Worm (Caenorhabditis elegans) whole organism, late embryonic: ENCODE measurements around the gene cyb-2.1.
A peak's percentile ranks its signal among the peaks of the same experiment; 100 is the strongest.

Source experiments
- C08G9.2 ChIP-seq: sonication (generic microtip); optimal IDR thresholded peaks from 2 replicates; lab custom pipeline; 2016; ENCODE audit warnings: mild to moderate bottlenecking, missing genetic modification characterization, moderate library complexity, missing compliant biosample characterization
- C38D4.7 ChIP-seq: fragments of 200-800 bp; sonication (Bioruptor generic); optimal IDR thresholded peaks from 2 replicates; lab custom pipeline; 2018; ENCODE audit warnings: mild to moderate bottlenecking, missing genetic modification characterization, moderate library complexity, missing compliant biosample characterization
- K09A11.1 ChIP-seq: sonication (generic microtip); optimal IDR thresholded peaks from 2 replicates; lab custom pipeline; 2017; ENCODE audit warnings: antibody characterized with exemption, mild to moderate bottlenecking, missing genetic modification characterization, missing compliant biosample characterization; ENCODE audit not compliant: insufficient read depth
- T23F11.4 ChIP-seq: fragments of 200-800 bp; sonication (Bioruptor generic); optimal IDR thresholded peaks from 2 replicates; lab custom pipeline; 2018; ENCODE audit warnings: mild to moderate bottlenecking, missing genetic modification characterization, missing compliant biosample characterization
- Y22D7AL.16 ChIP-seq: sonication (generic microtip); optimal IDR thresholded peaks from 2 replicates; lab custom pipeline; 2016; ENCODE audit warnings: missing genetic modification characterization, missing compliant biosample characterization
- ahr-1 ChIP-seq: sonication (generic microtip); optimal IDR thresholded peaks from 2 replicates; lab custom pipeline; 2016; ENCODE audit warnings: missing genetic modification characterization, missing compliant biosample characterization
- ceh-14 ChIP-seq: sonication (generic microtip); optimal IDR thresholded peaks from 2 replicates; lab custom pipeline; 2016; ENCODE audit warnings: missing genotype, missing genetic modification characterization, missing compliant biosample characterization
- ceh-18 ChIP-seq: sonication (generic microtip); optimal IDR thresholded peaks from 2 replicates; lab custom pipeline; 2016; ENCODE audit warnings: missing genetic modification characterization, missing compliant biosample characterization
- ceh-22 ChIP-seq: sonication (generic microtip); optimal IDR thresholded peaks from 2 replicates; lab custom pipeline; 2017; ENCODE audit warnings: missing biosample characterization, missing genetic modification characterization
- ceh-30 ChIP-seq: fragments of 150-350 bp; optimal IDR thresholded peaks from 2 replicates; lab custom pipeline; 2014; ENCODE audit warnings: missing biosample characterization, missing genetic modification characterization
- ceh-31 ChIP-seq: sonication (generic microtip); optimal IDR thresholded peaks from 2 replicates; lab custom pipeline; 2016; ENCODE audit warnings: missing genetic modification characterization, missing compliant biosample characterization
- ceh-34 ChIP-seq: sonication (generic microtip); optimal IDR thresholded peaks from 2 replicates; lab custom pipeline; 2016; ENCODE audit warnings: mild to moderate bottlenecking, missing genetic modification characterization, missing compliant biosample characterization
- ceh-45 ChIP-seq: fragments of 200-800 bp; sonication (Bioruptor generic); IDR thresholded peaks from 2 replicates; pipeline ENCODE4 v1.3.6; 2022; ENCODE audit warnings: missing genetic modification reagents, missing genetic modification characterization, missing compliant biosample characterization
- ceh-48 ChIP-seq: sonication (generic microtip); optimal IDR thresholded peaks from 2 replicates; lab custom pipeline; 2016; ENCODE audit warnings: missing genetic modification characterization, inconsistent platforms, missing compliant biosample characterization
- ceh-6 ChIP-seq: fragments of 200-800 bp; sonication (Bioruptor generic); optimal IDR thresholded peaks from 2 replicates; lab custom pipeline; 2018; ENCODE audit warnings: mild to moderate bottlenecking, missing genetic modification characterization, missing compliant biosample characterization
- ceh-9 ChIP-seq: sonication (generic microtip); optimal IDR thresholded peaks from 2 replicates; lab custom pipeline; 2016; ENCODE audit warnings: mild to moderate bottlenecking, missing genetic modification characterization, inconsistent platforms, missing compliant biosample characterization
- elt-2 ChIP-seq: sonication (generic microtip); optimal IDR thresholded peaks from 2 replicates; lab custom pipeline; 2016; ENCODE audit warnings: missing genetic modification reagents, missing genetic modification characterization, missing compliant biosample characterization
- elt-4 ChIP-seq: sonication (generic microtip); optimal IDR thresholded peaks from 2 replicates; lab custom pipeline; 2016; ENCODE audit warnings: missing genetic modification characterization, missing compliant biosample characterization
- ets-4 ChIP-seq: sonication (generic microtip); optimal IDR thresholded peaks from 2 replicates; lab custom pipeline; 2016; ENCODE audit warnings: missing genetic modification characterization, missing compliant biosample characterization
- eyg-1 ChIP-seq: sonication (generic microtip); optimal IDR thresholded peaks from 2 replicates; lab custom pipeline; 2016; ENCODE audit warnings: missing genotype, missing genetic modification characterization, missing compliant biosample characterization
- fax-1 ChIP-seq: sonication (generic microtip); optimal IDR thresholded peaks from 2 replicates; lab custom pipeline; 2016; ENCODE audit warnings: missing genotype, missing genetic modification characterization, missing compliant biosample characterization
- fkh-10 ChIP-seq: fragments of 150-350 bp; optimal IDR thresholded peaks from 2 replicates; lab custom pipeline; 2014; ENCODE audit warnings: missing biosample characterization, missing genetic modification reagents, missing genetic modification characterization
- fkh-6 ChIP-seq: sonication (generic microtip); optimal IDR thresholded peaks from 2 replicates; lab custom pipeline; 2016; ENCODE audit warnings: missing genetic modification characterization, missing compliant biosample characterization
- hlh-13 ChIP-seq: fragments of 200-800 bp; sonication (Bioruptor generic); optimal IDR thresholded peaks from 2 replicates; lab custom pipeline; 2018; ENCODE audit warnings: mild to moderate bottlenecking, missing genetic modification characterization, missing compliant biosample characterization
- hlh-30 ChIP-seq: sonication (generic microtip); optimal IDR thresholded peaks from 2 replicates; lab custom pipeline; 2017; ENCODE audit warnings: antibody characterized with exemption, missing genetic modification characterization, missing compliant biosample characterization; ENCODE audit not compliant: insufficient read depth
- hlh-8 ChIP-seq: sonication (generic microtip); optimal IDR thresholded peaks from 2 replicates; lab custom pipeline; 2016; ENCODE audit warnings: missing genotype, missing genetic modification characterization, missing compliant biosample characterization
- madf-2 ChIP-seq: sonication (generic microtip); optimal IDR thresholded peaks from 2 replicates; lab custom pipeline; 2017; ENCODE audit warnings: missing genetic modification characterization, missing compliant biosample characterization
- mec-3 ChIP-seq: sonication (generic microtip); optimal IDR thresholded peaks from 2 replicates; lab custom pipeline; 2016; ENCODE audit warnings: borderline replicate concordance, missing genetic modification characterization, missing compliant biosample characterization
- nfya-1 ChIP-seq: sonication (generic microtip); optimal IDR thresholded peaks from 2 replicates; lab custom pipeline; 2017; ENCODE audit warnings: missing genetic modification characterization, mild to moderate bottlenecking, missing compliant biosample characterization, antibody characterized with exemption, moderate library complexity
- nhr-232 ChIP-seq: sonication (generic microtip); optimal IDR thresholded peaks from 2 replicates; lab custom pipeline; 2016; ENCODE audit warnings: missing genetic modification characterization, missing compliant biosample characterization
- pha-4 ChIP-seq: fragments of 150-350 bp; optimal IDR thresholded peaks from 2 replicates; lab custom pipeline; 2018; ENCODE audit warnings: missing biosample characterization, missing genetic modification reagents, missing genetic modification characterization
- rnt-1 ChIP-seq: sonication (generic microtip); optimal IDR thresholded peaks from 2 replicates; lab custom pipeline; 2016; ENCODE audit warnings: missing genetic modification characterization, missing compliant biosample characterization
- sox-2 ChIP-seq: fragments of 200-800 bp; sonication (Bioruptor generic); IDR thresholded peaks from 2 replicates; pipeline ENCODE4 v1.3.6; 2022; ENCODE audit warnings: missing genetic modification reagents, missing genetic modification characterization, missing compliant biosample characterization
- syd-9 ChIP-seq: sonication (generic microtip); optimal IDR thresholded peaks from 2 replicates; lab custom pipeline; 2016; ENCODE audit warnings: mild to moderate bottlenecking, missing genetic modification characterization, moderate library complexity, missing compliant biosample characterization
- tbx-2 ChIP-seq: sonication (generic microtip); optimal IDR thresholded peaks from 2 replicates; lab custom pipeline; 2016; ENCODE audit warnings: missing genetic modification characterization, missing compliant biosample characterization
- ttx-3 ChIP-seq: sonication (generic microtip); optimal IDR thresholded peaks from 2 replicates; lab custom pipeline; 2016; ENCODE audit warnings: missing genetic modification reagents, missing genetic modification characterization, missing compliant biosample characterization
- unc-3 ChIP-seq, 2 experiments: fragments of 200-800 bp in 1 of 2; sonication (Bioruptor generic) in 1 of 2; sonication (generic microtip) in 1 of 2; conservative IDR thresholded peaks in 1 of 2; optimal IDR thresholded peaks in 1 of 2; 2 replicates each; pipeline versions ENCODE4 v1.3.6 to Lab custom; 2016 to 2022; ENCODE audit warnings: missing compliant biosample characterization in 2 of 2, missing genetic modification characterization in 2 of 2, missing genetic modification reagents in 1 of 2
- unc-42 ChIP-seq: sonication (generic microtip); optimal IDR thresholded peaks from 2 replicates; lab custom pipeline; 2016; ENCODE audit warnings: missing genotype, missing genetic modification characterization, missing compliant biosample characterization
- unc-55 ChIP-seq: sonication (generic microtip); optimal IDR thresholded peaks from 2 replicates; lab custom pipeline; 2017; ENCODE audit warnings: missing biosample characterization, missing genetic modification reagents, missing genetic modification characterization
- unc-86 ChIP-seq: sonication (generic microtip); optimal IDR thresholded peaks from 2 replicates; lab custom pipeline; 2016; ENCODE audit warnings: missing genetic modification characterization, missing compliant biosample characterization
- zip-5 ChIP-seq: sonication (generic microtip); optimal IDR thresholded peaks from 2 replicates; lab custom pipeline; 2016; ENCODE audit warnings: missing genetic modification characterization, missing compliant biosample characterization

The cyb-2.1 gene

ce11 chrIV:10985568-10986035, at the start of gene cyb-2.1:
TSS of gene cyb-2.1 (plus strand) at chrIV:10985985.
- TF ChIP-seq ttx-3 (tag; lab: Kevin White, UChicago): no peak
- TF ChIP-seq C38D4.7 (GFP tag; lab: Kevin White, UChicago): no peak
- no peak for TF ChIP-seq sox-2 (GFP tag; lab: Robert Waterston, UW)
- no peak for TF ChIP-seq hlh-8 (tag; lab: Kevin White, UChicago)
- TF ChIP-seq nhr-232: no peak
- no peak for TF ChIP-seq C08G9.2 (tag; lab: Kevin White, UChicago)
- TF ChIP-seq unc-3 (GFP tag; conservative IDR thresholded peaks at IDR 0.05; lab: Robert Waterston, UW): no peak
- TF ChIP-seq unc-3 (tag; optimal IDR thresholded peaks at IDR 0.05; lab: Kevin White, UChicago): no peak
- TF ChIP-seq zip-5: no peak
- no peak for TF ChIP-seq ceh-48 (tag; lab: Kevin White, UChicago)
- TF ChIP-seq unc-55 (GFP tag; lab: Kevin White, UChicago): no peak
- TF ChIP-seq ceh-18 (tag; lab: Kevin White, UChicago): no peak
- no peak for TF ChIP-seq ceh-22
- TF ChIP-seq elt-4: no peak
- TF ChIP-seq pha-4 (tag; lab: Kevin White, UChicago): no peak
- no peak for TF ChIP-seq ets-4
- no peak for TF ChIP-seq Y22D7AL.16 (tag; lab: Kevin White, UChicago)
- no peak for TF ChIP-seq K09A11.1 (tag; lab: Kevin White, UChicago)
- TF ChIP-seq, all 69 proteins: peak for 0

DNA sequence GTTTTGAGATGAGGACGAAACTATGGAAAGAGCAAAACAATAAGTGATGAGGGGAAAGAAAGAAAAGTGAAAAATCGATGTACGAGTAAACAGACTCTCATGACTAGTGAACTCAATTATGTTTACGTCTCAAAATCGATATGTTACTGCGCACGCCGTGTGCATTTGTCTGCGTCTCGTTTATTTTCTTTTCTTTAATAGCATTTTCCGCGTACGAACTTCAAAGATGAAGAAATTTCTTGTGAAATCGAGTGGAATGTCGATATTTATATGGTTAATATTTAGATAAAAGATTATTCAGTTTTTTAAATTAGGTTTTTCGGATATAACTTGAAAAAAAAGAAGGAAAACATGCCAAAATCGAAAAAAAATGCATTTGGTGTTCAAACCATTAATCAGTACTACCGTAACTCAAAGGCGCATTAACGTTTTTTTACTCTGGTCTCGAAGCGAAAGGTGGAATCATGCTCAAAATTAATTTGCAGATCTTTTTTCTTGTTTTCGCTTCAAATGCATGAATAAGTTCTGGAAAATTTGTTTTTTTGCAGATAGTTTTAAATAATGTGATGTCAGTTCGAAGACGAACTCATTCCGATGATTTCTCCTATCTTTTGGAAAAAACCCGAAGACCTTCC, 48.8 kb upstream of the cyb-2.1 start, which contains the start of gene fic-1:
Gene fic-1, plus strand, starts transcription at position 549 of the 635 bp plus-strand sequence.
- TF ChIP-seq hlh-30 (tag; lab: Kevin White, UChicago) (peak; percentile 56), unc-86 (tag; lab: Kevin White, UChicago) (no peak), unc-55 (GFP tag; lab: Kevin White, UChicago) (peak; percentile 13), nfya-1 (tag; lab: Kevin White, UChicago) (peak; percentile 52), tbx-2 (tag; lab: Kevin White, UChicago) (peak; percentile 18), rnt-1 (tag; lab: Kevin White, UChicago) (no peak), madf-2 (no peak), ceh-48 (tag; lab: Kevin White, UChicago) (peak; percentile 98), ceh-6 (GFP tag; lab: Kevin White, UChicago) (no peak), unc-42 (tag; lab: Kevin White, UChicago) (peak; percentile 99), ceh-31 (tag; lab: Kevin White, UChicago) (peak; percentile 78), eyg-1 (no peak)

- TF ChIP-seq hlh-13 (GFP tag; lab: Kevin White, UChicago): no peak
- TF ChIP-seq fax-1: no peak
- no peak for TF ChIP-seq ahr-1
- TF ChIP-seq tbx-2 (tag; lab: Kevin White, UChicago): no peak
- TF ChIP-seq ceh-6 (GFP tag; lab: Kevin White, UChicago): no peak
- no peak for TF ChIP-seq ttx-3 (tag; lab: Kevin White, UChicago)
- no peak for TF ChIP-seq syd-9 (tag; lab: Kevin White, UChicago)
- no peak for TF ChIP-seq ceh-9 (tag; lab: Kevin White, UChicago)
Observed at ce11 chrIV:10948797-10949196, 37.0 kb upstream of the cyb-2.1 start, which contains the start of gene Y69E1A.1. TSS of gene Y69E1A.1 (minus strand) at chrIV:10948897.

- TF ChIP-seq ceh-45 (GFP tag; lab: Robert Waterston, UW): no peak
- no peak for TF ChIP-seq ceh-18 (tag; lab: Kevin White, UChicago)
- TF ChIP-seq T23F11.4 (GFP tag; lab: Kevin White, UChicago): no peak
- no peak for TF ChIP-seq hlh-8 (tag; lab: Kevin White, UChicago)
- no peak for TF ChIP-seq fkh-10 (GFP tag; lab: Kevin White, UChicago)
- no peak for TF ChIP-seq mec-3 (tag; lab: Kevin White, UChicago)
- TF ChIP-seq ceh-31 (tag; lab: Kevin White, UChicago): no peak
- TF ChIP-seq ceh-14 (tag; lab: Kevin White, UChicago): no peak
- no peak for TF ChIP-seq nhr-232
- TF ChIP-seq ceh-34 (tag; lab: Kevin White, UChicago): no peak
- TF ChIP-seq ceh-30 (tag; lab: Kevin White, UChicago): no peak
- no peak for TF ChIP-seq madf-2
- TF ChIP-seq fkh-6 (tag; lab: Kevin White, UChicago): no peak
- no peak for TF ChIP-seq syd-9 (tag; lab: Kevin White, UChicago)
- no peak for TF ChIP-seq elt-2 (tag; lab: Kevin White, UChicago)
- no peak for TF ChIP-seq ceh-22
Observed at ce11 chrIV:10949510-10949909, 36.3 kb upstream of the cyb-2.1 start, which contains the start of gene nsph-3.1. TSS of gene nsph-3.1 (plus strand) at chrIV:10949810.
